Worm (Caenorhabditis elegans) whole organism, L2 larva: ENCODE measurements around the gene W04D2.4.

Experiments used
- C34F6.9 ChIP-seq: fragments of 150-350 bp; optimal IDR thresholded peaks from 2 replicates; lab custom pipeline; 2014; ENCODE audit warnings: missing biosample characterization, missing genetic modification characterization
- F13H6.1 ChIP-seq: sonication (generic microtip); optimal IDR thresholded peaks from 2 replicates; lab custom pipeline; 2016; ENCODE audit warnings: missing genetic modification characterization, missing compliant biosample characterization
- Y55F3AM.14 ChIP-seq: fragments of 200-800 bp; sonication (Bioruptor generic); optimal IDR thresholded peaks from 2 replicates; lab custom pipeline; 2018; ENCODE audit warnings: mild to moderate bottlenecking, missing genetic modification characterization, missing compliant biosample characterization
- alr-1 ChIP-seq: fragments of 150-350 bp; optimal IDR thresholded peaks from 2 replicates; lab custom pipeline; 2014; ENCODE audit warnings: missing biosample characterization, missing genetic modification characterization
- ama-1 ChIP-seq: fragments of 150-350 bp; optimal IDR thresholded peaks from 2 replicates; lab custom pipeline; 2018; ENCODE audit warnings: inconsistent platforms
- blmp-1 ChIP-seq: sonication (generic microtip); optimal IDR thresholded peaks from 2 replicates; lab custom pipeline; 2017; ENCODE audit warnings: missing genetic modification characterization, mild to moderate bottlenecking, missing compliant biosample characterization, antibody characterized with exemption, moderate library complexity; ENCODE audit not compliant: insufficient read depth
- ceh-16 ChIP-seq: fragments of 150-350 bp; optimal IDR thresholded peaks from 2 replicates; lab custom pipeline; 2014; ENCODE audit warnings: missing biosample characterization, missing genetic modification characterization
- crh-2 ChIP-seq: sonication (generic microtip); optimal IDR thresholded peaks from 2 replicates; lab custom pipeline; 2017; ENCODE audit warnings: missing biosample characterization, missing genetic modification characterization
- dmd-4 ChIP-seq: sonication (generic microtip); optimal IDR thresholded peaks from 2 replicates; lab custom pipeline; 2017; ENCODE audit warnings: missing biosample characterization, missing genetic modification characterization
- elt-1 ChIP-seq: fragments of 150-350 bp; optimal IDR thresholded peaks from 2 replicates; lab custom pipeline; 2014; ENCODE audit warnings: missing biosample characterization, missing genetic modification characterization
- elt-3 ChIP-seq: sonication (generic microtip); optimal IDR thresholded peaks from 2 replicates; lab custom pipeline; 2017; ENCODE audit warnings: missing biosample characterization, missing genetic modification characterization
- fos-1 ChIP-seq: fragments of 150-350 bp; optimal IDR thresholded peaks from 2 replicates; lab custom pipeline; 2014; ENCODE audit warnings: missing biosample characterization, missing genetic modification characterization
- lin-13 ChIP-seq: fragments of 150-350 bp; optimal IDR thresholded peaks from 2 replicates; lab custom pipeline; 2014; ENCODE audit warnings: missing biosample characterization, missing genetic modification reagents, missing genetic modification characterization
- lsy-2 ChIP-seq, 2 experiments: fragments of 150-350 bp in 1 of 2; sonication (generic microtip) in 1 of 2; optimal IDR thresholded peaks; 2 replicates each; lab custom pipeline; 2014 to 2017; ENCODE audit warnings: missing biosample characterization in 2 of 2, missing genetic modification characterization in 2 of 2
- mdl-1 ChIP-seq, 2 experiments: fragments of 150-350 bp in 1 of 2; sonication (generic microtip) in 1 of 2; optimal IDR thresholded peaks; 2 replicates each; lab custom pipeline; 2017; ENCODE audit warnings: missing biosample characterization in 2 of 2, missing genetic modification characterization in 2 of 2
- nhr-12 ChIP-seq: fragments of 150-350 bp; optimal IDR thresholded peaks from 2 replicates; lab custom pipeline; 2014; ENCODE audit warnings: missing biosample characterization, missing genetic modification characterization
- nhr-129 ChIP-seq: fragments of 150-350 bp; optimal IDR thresholded peaks from 2 replicates; lab custom pipeline; 2014; ENCODE audit warnings: missing biosample characterization, missing genetic modification characterization
- nhr-21 ChIP-seq: fragments of 150-350 bp; optimal IDR thresholded peaks from 2 replicates; lab custom pipeline; 2014; ENCODE audit warnings: missing biosample characterization, missing genetic modification characterization
- nhr-23 ChIP-seq: fragments of 150-350 bp; optimal IDR thresholded peaks from 2 replicates; lab custom pipeline; 2014; ENCODE audit warnings: missing biosample characterization, missing genetic modification reagents, missing genetic modification characterization
- nhr-237 ChIP-seq: fragments of 150-350 bp; optimal IDR thresholded peaks from 2 replicates; lab custom pipeline; 2014; ENCODE audit warnings: missing biosample characterization, missing genetic modification characterization
- nhr-6 ChIP-seq: fragments of 150-350 bp; optimal IDR thresholded peaks from 2 replicates; lab custom pipeline; 2014; ENCODE audit warnings: missing biosample characterization, missing genetic modification characterization
- peb-1 ChIP-seq: fragments of 150-350 bp; optimal IDR thresholded peaks from 2 replicates; lab custom pipeline; 2014; ENCODE audit warnings: missing biosample characterization, missing genetic modification characterization
- sma-9 ChIP-seq, 2 experiments: fragments of 150-350 bp in 1 of 2; sonication (generic microtip) in 1 of 2; optimal IDR thresholded peaks; 2 replicates each; lab custom pipeline; 2014 to 2016; ENCODE audit warnings: missing genetic modification characterization in 2 of 2, mild to moderate bottlenecking in 1 of 2, missing biosample characterization in 1 of 2, missing compliant biosample characterization in 1 of 2, missing genetic modification reagents in 1 of 2, moderate library complexity in 1 of 2
- snpc-4 ChIP-seq: fragments of 150-350 bp; optimal IDR thresholded peaks from 2 replicates; lab custom pipeline; 2014; ENCODE audit warnings: missing biosample characterization, missing genetic modification characterization
- unc-39 ChIP-seq: fragments of 150-350 bp; optimal IDR thresholded peaks from 2 replicates; lab custom pipeline; 2014; ENCODE audit warnings: missing biosample characterization, missing genetic modification characterization
- zag-1 ChIP-seq: fragments of 150-350 bp; optimal IDR thresholded peaks from 2 replicates; lab custom pipeline; 2014; ENCODE audit warnings: missing biosample characterization, missing genetic modification characterization
- ztf-1 ChIP-seq: fragments of 200-800 bp; sonication (Bioruptor generic); conservative IDR thresholded peaks from 2 replicates; pipeline ENCODE4 v1.3.6; 2022; ENCODE audit warnings: missing genetic modification characterization, missing compliant biosample characterization
- ztf-11 ChIP-seq: sonication (generic microtip); optimal IDR thresholded peaks from 2 replicates; lab custom pipeline; 2017; ENCODE audit warnings: missing biosample characterization, missing genetic modification characterization
- ztf-4 ChIP-seq: fragments of 150-350 bp; optimal IDR thresholded peaks from 2 replicates; lab custom pipeline; 2014; ENCODE audit warnings: missing biosample characterization, missing genetic modification characterization

Gene W04D2.4

ce11 chrV:12488002-12488401 is 9.6 kb downstream of the W04D2.4 start:
- TF ChIP-seq ama-1 (lab: Kevin White, UChicago), result no peak
- no peak for TF ChIP-seq blmp-1
- peak; percentile 19 for TF ChIP-seq sma-9 (GFP tag; optimal IDR thresholded peaks at IDR 0.05; lab: Kevin White, UChicago)
- no peak for TF ChIP-seq sma-9 (tag; optimal IDR thresholded peaks at IDR 0.05; lab: Kevin White, UChicago)
- TF ChIP-seq nhr-129 (tag; lab: Kevin White, UChicago), result peak; percentile 44

ce11 chrV:12486934-12487333 is 10.6 kb downstream of the W04D2.4 start, which contains the start of gene inx-11:
Gene inx-11, plus strand, starts transcription at chrV:12487234.
- no peak for TF ChIP-seq peb-1 (tag; lab: Kevin White, UChicago)
- TF ChIP-seq nhr-12 (tag; lab: Kevin White, UChicago), result no peak
- TF ChIP-seq F13H6.1 (tag; lab: Kevin White, UChicago), result peak; percentile 20

- TF ChIP-seq alr-1 (tag; lab: Kevin White, UChicago) (no peak), fos-1 (tag; lab: Kevin White, UChicago) (no peak), nhr-23 (tag; lab: Kevin White, UChicago) (no peak), lsy-2 (tag; optimal IDR thresholded peaks at IDR 0.05; lab: Kevin White, UChicago) (no peak), ztf-11 (tag; lab: Kevin White, UChicago) (no peak), sma-9 (GFP tag; optimal IDR thresholded peaks at IDR 0.05; lab: Kevin White, UChicago) (no peak), sma-9 (tag; optimal IDR thresholded peaks at IDR 0.05; lab: Kevin White, UChicago) (no peak), elt-1 (no peak), dmd-4 (tag; lab: Kevin White, UChicago) (no peak)
These were observed 13.0 kb downstream of the W04D2.4 start, which contains the start of gene srt-39 for ce11 chrV:12484585-12484984. Gene srt-39, plus strand, starts transcription at chrV:12484885.

ce11 chrV:12478990-12479389 is 18.6 kb downstream of the W04D2.4 start:
- TF ChIP-seq nhr-129 (tag; lab: Kevin White, UChicago) (peak; percentile 47), dmd-4 (tag; lab: Kevin White, UChicago) (no peak), C34F6.9 (tag; lab: Kevin White, UChicago) (peak; percentile 61), lsy-2 (tag; optimal IDR thresholded peaks at IDR 0.05; lab: Kevin White, UChicago) (peak in 1 of 2 experiments; percentile 28), elt-3 (tag; lab: Kevin White, UChicago) (no peak), peb-1 (tag; lab: Kevin White, UChicago) (no peak), crh-2 (tag; lab: Kevin White, UChicago) (no peak), sma-9 (GFP tag; optimal IDR thresholded peaks at IDR 0.05; lab: Kevin White, UChicago) (peak; percentile 17), sma-9 (tag; optimal IDR thresholded peaks at IDR 0.05; lab: Kevin White, UChicago) (no peak), F13H6.1 (tag; lab: Kevin White, UChicago) (peak; percentile 59)

ce11 chrV:12478111-12478510 is 19.4 kb downstream of the W04D2.4 start, which contains the start of gene atn-1:
Gene atn-1, plus strand, starts transcription at chrV:12478411.
- TF ChIP-seq unc-39 (no peak), mdl-1 (tag; optimal IDR thresholded peaks at IDR 0.05; lab: Kevin White, UChicago) (no peak), zag-1 (tag; lab: Kevin White, UChicago) (no peak), ztf-4 (tag; lab: Kevin White, UChicago) (no peak), nhr-21 (no peak), ceh-16 (no peak), peb-1 (tag; lab: Kevin White, UChicago) (no peak), nhr-6 (tag; lab: Kevin White, UChicago) (no peak), F13H6.1 (tag; lab: Kevin White, UChicago) (no peak), nhr-23 (tag; lab: Kevin White, UChicago) (no peak), nhr-12 (tag; lab: Kevin White, UChicago) (no peak), snpc-4 (no peak), lin-13 (no peak), blmp-1 (no peak), nhr-129 (tag; lab: Kevin White, UChicago) (no peak), Y55F3AM.14 (GFP tag; lab: Kevin White, UChicago) (no peak), C34F6.9 (tag; lab: Kevin White, UChicago) (no peak), nhr-237 (tag; lab: Kevin White, UChicago) (no peak)
- TF ChIP-seq, all 48 proteins: peak for 0

- peak; percentile 51 for TF ChIP-seq nhr-129 (tag; lab: Kevin White, UChicago)
- peak; percentile 51 for TF ChIP-seq F13H6.1 (tag; lab: Kevin White, UChicago)
- TF ChIP-seq C34F6.9 (tag; lab: Kevin White, UChicago), result peak; percentile 30
- TF ChIP-seq ztf-1 (GFP tag; lab: Robert Waterston, UW), result no peak
These were observed 20.4 kb downstream of the W04D2.4 start for ce11 chrV:12477139-12477538.
